Worm (Caenorhabditis elegans) whole organism, early embryonic: ENCODE results near the gene R13H4.5.

Source experiments
- F13C5.2 ChIP-seq: sonication (generic microtip); optimal IDR thresholded peaks from 2 replicates; lab custom pipeline; 2017; ENCODE audit warnings: mild to moderate bottlenecking, missing genetic modification characterization, inconsistent platforms, missing compliant biosample characterization
- ama-1 ChIP-seq: fragments of 150-350 bp; optimal IDR thresholded peaks from 2 replicates; lab custom pipeline; 2014
- hnd-1 ChIP-seq: sonication (generic microtip); optimal IDR thresholded peaks from 2 replicates; lab custom pipeline; 2016; ENCODE audit warnings: missing genetic modification characterization, missing compliant biosample characterization
- tbx-37 ChIP-seq: fragments of 200-800 bp; sonication (Bioruptor generic); conservative IDR thresholded peaks from 2 replicates; pipeline ENCODE4 v1.3.6; 2022; ENCODE audit warnings: missing genetic modification reagents, missing genetic modification characterization, missing compliant biosample characterization
- tra-4 ChIP-seq: sonication (generic microtip); optimal IDR thresholded peaks from 2 replicates; lab custom pipeline; 2017; ENCODE audit warnings: missing genetic modification characterization, missing compliant biosample characterization

DNA sequence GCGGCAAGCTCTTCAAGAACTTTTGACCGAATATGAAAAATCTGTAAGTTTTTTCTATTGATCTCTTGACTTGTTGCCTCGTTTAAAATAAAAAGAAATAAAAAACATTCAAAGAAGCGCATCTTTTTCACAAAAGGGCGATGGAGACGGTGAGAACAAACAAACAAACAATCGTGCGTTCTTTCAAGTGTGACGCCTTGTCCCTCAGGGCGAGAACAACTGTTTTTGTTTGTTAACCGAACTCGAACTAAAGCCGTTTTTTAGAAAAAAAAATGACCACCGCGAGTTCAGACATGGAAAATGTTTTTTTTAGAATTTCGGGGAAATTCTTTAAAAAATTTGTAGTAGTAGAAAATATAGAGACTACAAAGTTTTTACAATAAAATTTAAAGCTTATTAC, 13.5 kb upstream of the R13H4.5 start:
- no peak for TF ChIP-seq F13C5.2 (tag; lab: Kevin White, UChicago)
- no peak for TF ChIP-seq ama-1 (lab: Kevin White, UChicago)
- TF ChIP-seq tra-4 (tag; lab: Kevin White, UChicago) = no peak
- TF ChIP-seq hnd-1 (tag; lab: Kevin White, UChicago) = no peak
- TF ChIP-seq tbx-37 (GFP tag; lab: Robert Waterston, UW) = no peak
